Fruit fly (Drosophila melanogaster) whole organism, prepupa: Measurements from ENCODE around the gene Eig71Ec.

ENCODE experiments used
- Blimp-1 ChIP-seq: fragments of 200-800 bp; sonication (Bioruptor generic); optimal IDR thresholded peaks from 3 replicates; lab custom pipeline; 2017; ENCODE audit warnings: missing biosample characterization, missing genetic modification characterization, mild to moderate bottlenecking, moderate library complexity, missing genetic modification reagents
- CG10631 ChIP-seq: fragments of 200-800 bp; sonication (Bioruptor generic); optimal IDR thresholded peaks from 2 replicates; lab custom pipeline; 2016; ENCODE audit warnings: missing biosample characterization, missing genetic modification characterization
- CG11294 ChIP-seq: fragments of 200-800 bp; sonication (Bioruptor generic); IDR thresholded peaks from 2 replicates; pipeline ENCODE4 v1.3.6; 2022; ENCODE audit warnings: missing biosample characterization, missing genetic modification characterization
- CG11762 ChIP-seq: fragments of 200-800 bp; sonication (Bioruptor generic); optimal IDR thresholded peaks from 3 replicates; lab custom pipeline; 2016; ENCODE audit warnings: missing biosample characterization, missing genetic modification characterization; ENCODE audit not compliant: insufficient read depth
- CG1621 ChIP-seq: fragments of 200-800 bp; sonication (Bioruptor generic); optimal IDR thresholded peaks from 3 replicates; lab custom pipeline; 2018; ENCODE audit warnings: missing biosample characterization, mild to moderate bottlenecking, missing genetic modification characterization
- CG3032 ChIP-seq: fragments of 200-800 bp; optimal IDR thresholded peaks from 2 replicates; lab custom pipeline; 2019; ENCODE audit warnings: missing biosample characterization, mild to moderate bottlenecking, missing genetic modification characterization, moderate library complexity
- CG31627 ChIP-seq: fragments of 200-800 bp; sonication (Bioruptor generic); optimal IDR thresholded peaks from 3 replicates; lab custom pipeline; 2016; ENCODE audit warnings: missing biosample characterization, missing genetic modification characterization
- CG32006 ChIP-seq: fragments of 200-800 bp; sonication (Bioruptor generic); optimal IDR thresholded peaks from 3 replicates; lab custom pipeline; 2017; ENCODE audit warnings: missing biosample characterization, mild to moderate bottlenecking, missing genetic modification characterization
- CG34406 ChIP-seq: fragments of 200-800 bp; sonication (Bioruptor generic); optimal IDR thresholded peaks from 3 replicates; lab custom pipeline; 2016; ENCODE audit warnings: missing biosample characterization, missing genetic modification characterization
- CG6163 ChIP-seq: fragments of 200-800 bp; sonication (Bioruptor generic); IDR thresholded peaks from 3 replicates; pipeline ENCODE4 v1.3.6; 2022; ENCODE audit warnings: missing biosample characterization, missing genetic modification characterization
- CG6792 ChIP-seq: fragments of 200-800 bp; sonication (Bioruptor generic); optimal IDR thresholded peaks from 3 replicates; lab custom pipeline; 2016; ENCODE audit warnings: missing biosample characterization, missing genetic modification characterization
- CG6854 ChIP-seq: fragments of 200-800 bp; sonication (Bioruptor generic); optimal IDR thresholded peaks from 2 replicates; lab custom pipeline; 2017; ENCODE audit warnings: missing biosample characterization, mild to moderate bottlenecking, missing genetic modification characterization
- CG7368 ChIP-seq: fragments of 200-800 bp; sonication (Bioruptor generic); optimal IDR thresholded peaks from 3 replicates; lab custom pipeline; 2016; ENCODE audit warnings: missing biosample characterization, missing genetic modification characterization
- CG8119 ChIP-seq: fragments of 200-800 bp; sonication (Bioruptor generic); IDR thresholded peaks from 3 replicates; pipeline ENCODE4 v1.3.6; 2022; ENCODE audit warnings: missing biosample characterization, missing genetic modification characterization
- CG9139 ChIP-seq: fragments of 200-800 bp; sonication (Bioruptor generic); optimal IDR thresholded peaks from 3 replicates; lab custom pipeline; 2017; ENCODE audit warnings: missing biosample characterization, mild to moderate bottlenecking, missing genetic modification characterization
- Eip75B ChIP-seq: fragments of 200-800 bp; sonication (Bioruptor generic); optimal IDR thresholded peaks from 3 replicates; lab custom pipeline; 2016; ENCODE audit warnings: missing biosample characterization, missing genetic modification characterization
- Eip78C ChIP-seq: fragments of 200-800 bp; sonication (Bioruptor generic); peaks from one replicate; lab custom pipeline; 2016; ENCODE audit warnings: missing biosample characterization, missing genetic modification characterization
- Ets21C ChIP-seq: fragments of 200-800 bp; sonication (Bioruptor generic); optimal IDR thresholded peaks from 3 replicates; lab custom pipeline; 2016; ENCODE audit warnings: missing biosample characterization, missing genetic modification characterization
- Gug ChIP-seq: fragments of 200-800 bp; sonication (Bioruptor generic); IDR thresholded peaks from 2 replicates; pipeline ENCODE4 v1.3.6; 2022; ENCODE audit warnings: missing biosample characterization, missing genetic modification characterization
- Hr38 ChIP-seq: sonication (Bioruptor generic); optimal IDR thresholded peaks from 2 replicates; lab custom pipeline; 2016; ENCODE audit warnings: missing biosample characterization, missing genetic modification characterization
- Hr4 ChIP-seq: fragments of 200-800 bp; sonication (Bioruptor generic); optimal IDR thresholded peaks from 3 replicates; lab custom pipeline; 2016; ENCODE audit warnings: missing biosample characterization, missing genetic modification characterization
- Lpt ChIP-seq: fragments of 200-800 bp; sonication (Bioruptor generic); optimal IDR thresholded peaks from 3 replicates; lab custom pipeline; 2016; ENCODE audit warnings: missing biosample characterization, missing genetic modification characterization
- Met ChIP-seq: fragments of 200-800 bp; sonication (Bioruptor generic); optimal IDR thresholded peaks from 3 replicates; lab custom pipeline; 2016; ENCODE audit warnings: missing biosample characterization, missing genetic modification characterization
- OdsH ChIP-seq: fragments of 200-800 bp; sonication (Bioruptor generic); optimal IDR thresholded peaks from 3 replicates; lab custom pipeline; 2016; ENCODE audit warnings: missing biosample characterization, missing genetic modification characterization
- Sox14 ChIP-seq: fragments of 200-800 bp; sonication (Bioruptor generic); optimal IDR thresholded peaks from 3 replicates; lab custom pipeline; 2016; ENCODE audit warnings: missing biosample characterization, missing genetic modification characterization
- achi ChIP-seq: fragments of 200-800 bp; sonication (Bioruptor generic); optimal IDR thresholded peaks from 3 replicates; lab custom pipeline; 2016; ENCODE audit warnings: missing biosample characterization, missing genetic modification characterization
- acj6 ChIP-seq: fragments of 200-800 bp; sonication (Bioruptor generic); optimal IDR thresholded peaks from 3 replicates; lab custom pipeline; 2016; ENCODE audit warnings: missing biosample characterization, missing genetic modification characterization
- cyc ChIP-seq: fragments of 200-800 bp; sonication (Bioruptor generic); optimal IDR thresholded peaks from 3 replicates; lab custom pipeline; 2016; ENCODE audit warnings: missing biosample characterization, missing genetic modification characterization
- dac ChIP-seq: fragments of 200-800 bp; sonication (Bioruptor generic); optimal IDR thresholded peaks from 2 replicates; lab custom pipeline; 2017; ENCODE audit warnings: missing biosample characterization, mild to moderate bottlenecking, missing genetic modification characterization
- dsx ChIP-seq: fragments of 200-800 bp; optimal IDR thresholded peaks from 3 replicates; lab custom pipeline; 2019; ENCODE audit warnings: missing biosample characterization, mild to moderate bottlenecking, missing genetic modification characterization, moderate library complexity; ENCODE audit not compliant: poor library complexity, severe bottlenecking
- eg ChIP-seq: fragments of 200-800 bp; sonication (Bioruptor generic); IDR thresholded peaks from 3 replicates; pipeline ENCODE4 v1.3.6; 2022; ENCODE audit warnings: missing biosample characterization, missing genetic modification characterization
- fd59A ChIP-seq: fragments of 200-800 bp; sonication (Bioruptor generic); optimal IDR thresholded peaks from 2 replicates; lab custom pipeline; 2017; ENCODE audit warnings: missing biosample characterization, mild to moderate bottlenecking, missing genetic modification characterization, missing genetic modification reagents
- fkh ChIP-seq: fragments of 200-800 bp; sonication (Bioruptor generic); optimal IDR thresholded peaks from 3 replicates; lab custom pipeline; 2017; ENCODE audit warnings: missing biosample characterization, mild to moderate bottlenecking, missing genetic modification characterization, moderate library complexity
- lz ChIP-seq: fragments of 200-800 bp; sonication (Bioruptor generic); optimal IDR thresholded peaks from 3 replicates; lab custom pipeline; 2016; ENCODE audit warnings: missing biosample characterization, missing genetic modification characterization
- net ChIP-seq: fragments of 200-800 bp; sonication (Bioruptor generic); optimal IDR thresholded peaks from 3 replicates; lab custom pipeline; 2016; ENCODE audit warnings: missing biosample characterization, missing genetic modification characterization
- spab ChIP-seq: fragments of 200-800 bp; sonication (Bioruptor generic); optimal IDR thresholded peaks from 2 replicates; lab custom pipeline; 2017; ENCODE audit warnings: missing biosample characterization, mild to moderate bottlenecking, missing genetic modification characterization, missing genetic modification reagents
- svp ChIP-seq: fragments of 200-800 bp; sonication (Bioruptor generic); peaks from one replicate; lab custom pipeline; 2016; ENCODE audit warnings: missing biosample characterization, missing genetic modification characterization

Gene Eig71Ec

dm6 chr3L:15692794-15693532 lies 40.9 kb upstream of the Eig71Ec start (continued):
- peak; percentile 56 for TF ChIP-seq OdsH
- TF ChIP-seq lz (GFP tag; lab: Kevin White, UChicago) = no peak
- no peak for TF ChIP-seq CG6163 (GFP tag; lab: Robert Waterston, UW)
- TF ChIP-seq Hr38 = no peak
- no peak for TF ChIP-seq fd59A (GFP tag; lab: Kevin White, UChicago)
- TF ChIP-seq Eip78C = peak; percentile 87
- TF ChIP-seq CG10631 (GFP tag; lab: Kevin White, UChicago) = peak; percentile 13
- TF ChIP-seq Eip75B (GFP tag; lab: Kevin White, UChicago) = no peak
- TF ChIP-seq fkh (GFP tag; lab: Kevin White, UChicago) = no peak
- TF ChIP-seq CG34406 (GFP tag; lab: Kevin White, UChicago) = peak; percentile 54
- TF ChIP-seq dsx = no peak
- no peak for TF ChIP-seq CG9139 (GFP tag; lab: Kevin White, UChicago)
- no peak for TF ChIP-seq Ets21C (GFP tag; lab: Kevin White, UChicago)
- TF ChIP-seq achi (GFP tag; lab: Kevin White, UChicago) = peak; percentile 54
- TF ChIP-seq CG11294 = no peak
- no peak for TF ChIP-seq eg
- no peak for TF ChIP-seq CG31627 (GFP tag; lab: Kevin White, UChicago)
- TF ChIP-seq dac (GFP tag; lab: Kevin White, UChicago) = no peak
- no peak for TF ChIP-seq CG3032 (tag; lab: Kevin White, UChicago)
- no peak for TF ChIP-seq net
- no peak for TF ChIP-seq Lpt (GFP tag; lab: Kevin White, UChicago)
- TF ChIP-seq CG6792 = peak; percentile 33
- peak; percentile 62 for TF ChIP-seq acj6
- TF ChIP-seq Hr4 (GFP tag; lab: Kevin White, UChicago) = peak; percentile 15
- peak; percentile 14; the same call in 1 of the 2 replicates for TF ChIP-seq Gug (GFP tag; lab: Robert Waterston, UW)
- TF ChIP-seq CG1621 (tag; lab: Kevin White, UChicago) = no peak
- TF ChIP-seq CG6854 (GFP tag; lab: Kevin White, UChicago) = no peak
- TF ChIP-seq, all 60 proteins: peak for 27

- TF ChIP-seq Eip75B (GFP tag; lab: Kevin White, UChicago) (no peak), Blimp-1 (GFP tag; lab: Kevin White, UChicago) (no peak)
Measured at dm6 chr3L:15692388-15692787, 40.3 kb upstream of the Eig71Ec start.

DNA sequence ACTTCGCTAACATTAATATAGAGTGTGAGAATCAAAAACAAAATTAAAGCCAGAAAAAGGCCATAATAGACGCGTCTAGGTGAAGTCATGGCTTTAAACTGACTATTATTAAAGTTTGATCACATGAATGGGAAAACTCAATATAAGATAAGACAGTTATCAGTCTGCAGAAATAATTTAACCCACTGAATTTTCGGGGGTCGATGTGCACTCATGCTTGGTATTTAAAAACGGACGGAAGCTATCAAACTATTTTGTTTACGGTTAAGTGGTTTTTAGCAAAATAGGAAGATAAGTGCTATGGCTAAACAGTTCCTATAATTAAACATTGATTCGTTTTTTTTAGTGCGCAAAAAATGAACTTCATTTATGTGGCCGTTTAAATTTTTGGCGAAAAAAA lies 39.9 kb upstream of the Eig71Ec start, which contains the start of gene CG34451:
TSS of gene CG34451 (minus strand) at position 101 of the 400 bp plus-strand sequence.
- no peak for TF ChIP-seq dac (GFP tag; lab: Kevin White, UChicago)
- TF ChIP-seq CG6854 (GFP tag; lab: Kevin White, UChicago) = no peak
- no peak for TF ChIP-seq Ets21C (GFP tag; lab: Kevin White, UChicago)
- no peak for TF ChIP-seq Eip78C
- no peak for TF ChIP-seq CG11762 (GFP tag; lab: Kevin White, UChicago)
- TF ChIP-seq CG32006 = no peak
- no peak for TF ChIP-seq CG10631 (GFP tag; lab: Kevin White, UChicago)
- TF ChIP-seq dsx = no peak
- TF ChIP-seq CG8119 (GFP tag; lab: Robert Waterston, UW) = no peak
- no peak for TF ChIP-seq CG7368 (GFP tag; lab: Kevin White, UChicago)
- TF ChIP-seq, all 60 proteins: peak for 0

- TF ChIP-seq svp (GFP tag; lab: Kevin White, UChicago) (peak; percentile 77), Sox14 (GFP tag; lab: Kevin White, UChicago) (no peak), spab (GFP tag; lab: Kevin White, UChicago) (no peak), Met (GFP tag; lab: Kevin White, UChicago) (peak; percentile 68), fkh (GFP tag; lab: Kevin White, UChicago) (peak; percentile 60), cyc (GFP tag; lab: Kevin White, UChicago) (peak; percentile 18)
Measured at dm6 chr3L:15690711-15691591, 38.9 kb upstream of the Eig71Ec start.
